Fruit fly (Drosophila melanogaster): ENCODE measurements around the gene Dmtn.

Gene Dmtn

dm6 chr3R:6423984-6424602 is 18.4 kb upstream of the Dmtn start (continued):
- TF ChIP-seq CG11902 (GFP tag; optimal IDR thresholded peaks at IDR 0.05) (peak; percentile 98), cyc (GFP tag; optimal IDR thresholded peaks at IDR 0.05) (peak; percentile 99), CG4318 (GFP tag; optimal IDR thresholded peaks at IDR 0.05) (peak; percentile 89), CG8119 (GFP tag; IDR thresholded peaks at IDR 0.05) (peak; percentile 95), eg (GFP tag; IDR thresholded peaks at IDR 0.05) (peak; percentile 92), achi (GFP tag; optimal IDR thresholded peaks at IDR 0.05) (peak; percentile 97), CG9139 (GFP tag; optimal IDR thresholded peaks at IDR 0.05) (peak; percentile 90), Smox (GFP tag; optimal IDR thresholded peaks at IDR 0.05) (peak; percentile 98), Eip93F (GFP tag; optimal IDR thresholded peaks at IDR 0.05) (peak; percentile 91), Ets96B (tag; optimal IDR thresholded peaks at IDR 0.05) (peak; percentile 96), CG8319 (GFP tag; optimal IDR thresholded peaks at IDR 0.05) (peak; percentile 97), vri (GFP tag; optimal IDR thresholded peaks at IDR 0.05) (peak; percentile 97), Hr38 (GFP tag; optimal IDR thresholded peaks at IDR 0.05) (peak; percentile 42), fd59A (GFP tag; optimal IDR thresholded peaks at IDR 0.05) (peak; percentile 96), salr (GFP tag; optimal IDR thresholded peaks at IDR 0.05) (peak; percentile 91 to 95), spab (GFP tag; optimal IDR thresholded peaks at IDR 0.05) (peak; percentile 96)

dm6 chr3R:6423128-6423527 is 17.4 kb upstream of the Dmtn start:
- peak; percentile 31 for TF ChIP-seq vri (GFP tag; optimal IDR thresholded peaks at IDR 0.05)
- TF ChIP-seq svp (GFP tag), result peak; percentile 66
- TF ChIP-seq CG6854 (GFP tag; optimal IDR thresholded peaks at IDR 0.05), result no peak
- peak; percentile 37 for TF ChIP-seq Eip78C (GFP tag)
- TF ChIP-seq Sox14 (GFP tag; optimal IDR thresholded peaks at IDR 0.05), result peak; percentile 1
- no peak for TF ChIP-seq CG32006 (GFP tag; optimal IDR thresholded peaks at IDR 0.05)
- peak; percentile 45 for TF ChIP-seq Eip75B (GFP tag; optimal IDR thresholded peaks at IDR 0.05)
- peak in 1 of 2 experiments; percentile 45 for TF ChIP-seq ss (GFP tag; optimal IDR thresholded peaks at IDR 0.05)
- 0 out of 3 replicates have a peak, but pooled peaks have one; percentile 29 for TF ChIP-seq CG6163 (GFP tag; IDR thresholded peaks at IDR 0.05)

dm6 chr3R:6421712-6422141 is 16.0 kb upstream of the Dmtn start:
- TF ChIP-seq CG3919 (GFP tag; optimal IDR thresholded peaks at IDR 0.05) (no peak), CG8119 (GFP tag; IDR thresholded peaks at IDR 0.05) (peak; percentile 50; the same call in 1 of the 3 replicates), OdsH (GFP tag; optimal IDR thresholded peaks at IDR 0.05) (no peak), Met (GFP tag; optimal IDR thresholded peaks at IDR 0.05) (no peak), Sox102F (GFP tag; optimal IDR thresholded peaks at IDR 0.05) (peak; percentile 9), CG11762 (GFP tag; optimal IDR thresholded peaks at IDR 0.05; ENCODE audit: insufficient read depth) (no peak), spab (GFP tag; optimal IDR thresholded peaks at IDR 0.05) (no peak), Lpt (GFP tag; optimal IDR thresholded peaks at IDR 0.05) (peak; percentile 47), dac (GFP tag; optimal IDR thresholded peaks at IDR 0.05) (no peak), esn (GFP tag; optimal IDR thresholded peaks at IDR 0.05) (peak; percentile 5), dsx (GFP tag; optimal IDR thresholded peaks at IDR 0.05; ENCODE audit: poor library complexity, severe bottlenecking) (peak; percentile 62), fd85E (GFP tag; optimal IDR thresholded peaks at IDR 0.05) (no peak), fd59A (GFP tag; optimal IDR thresholded peaks at IDR 0.05) (no peak), CG15336 (GFP tag; IDR thresholded peaks at IDR 0.05) (0 out of 2 replicates have a peak, but pooled peaks have one; percentile 8), CG6808 (GFP tag; optimal IDR thresholded peaks at IDR 0.05) (no peak), CG6854 (GFP tag; optimal IDR thresholded peaks at IDR 0.05) (peak; percentile 3), CG11902 (GFP tag; optimal IDR thresholded peaks at IDR 0.05) (no peak), CG3032 (tag; optimal IDR thresholded peaks at IDR 0.05) (no peak), svp (GFP tag) (peak; percentile 73), Sox14 (GFP tag; optimal IDR thresholded peaks at IDR 0.05) (peak; percentile 59), CG6792 (GFP tag; optimal IDR thresholded peaks at IDR 0.05) (no peak), Sox15 (GFP tag; optimal IDR thresholded peaks at IDR 0.05) (no peak), CG6163 (GFP tag; IDR thresholded peaks at IDR 0.05) (peak; percentile 41; the same call in 1 of the 3 replicates), CG10669 (GFP tag; optimal IDR thresholded peaks at IDR 0.05) (no peak), Ets96B (tag; optimal IDR thresholded peaks at IDR 0.05) (no peak), CG32006 (GFP tag; optimal IDR thresholded peaks at IDR 0.05) (no peak), vri (GFP tag; optimal IDR thresholded peaks at IDR 0.05) (peak; percentile 97), CG9139 (GFP tag; optimal IDR thresholded peaks at IDR 0.05) (no peak), fkh (GFP tag; optimal IDR thresholded peaks at IDR 0.05) (no peak), Blimp-1 (GFP tag; optimal IDR thresholded peaks at IDR 0.05) (peak; percentile 63), Eip78C (GFP tag) (peak; percentile 63), Hr38 (GFP tag; optimal IDR thresholded peaks at IDR 0.05) (no peak), Gug (GFP tag; IDR thresholded peaks at IDR 0.05) (no peak), eg (GFP tag; IDR thresholded peaks at IDR 0.05) (no peak), net (GFP tag; optimal IDR thresholded peaks at IDR 0.05) (no peak), Eip75B (GFP tag; optimal IDR thresholded peaks at IDR 0.05) (peak; percentile 38)

All from whole organism, prepupa.